Worm (Caenorhabditis elegans) whole organism, L1 larva: ENCODE results near the gene C08F8.15.
A peak's percentile ranks its signal among the peaks of the same experiment; 100 is the strongest.

Source experiments
- C16A3.4 ChIP-seq: fragments of 150-350 bp; optimal IDR thresholded peaks from 2 replicates; lab custom pipeline; 2014; ENCODE audit warnings: missing biosample characterization, missing genetic modification characterization
- C34B4.2 ChIP-seq: sonication (generic microtip); optimal IDR thresholded peaks from 2 replicates; lab custom pipeline; 2017; ENCODE audit warnings: mild to moderate bottlenecking, missing genetic modification characterization, missing compliant biosample characterization
- F16B12.6 ChIP-seq: fragments of 150-350 bp; optimal IDR thresholded peaks from 2 replicates; lab custom pipeline; 2014; ENCODE audit warnings: missing biosample characterization, missing genetic modification characterization
- Y116A8C.19 ChIP-seq: sonication (generic microtip); optimal IDR thresholded peaks from 2 replicates; lab custom pipeline; 2016; ENCODE audit warnings: missing compliant biosample characterization, missing genetic modification characterization, borderline replicate concordance
- alr-1 ChIP-seq: fragments of 200-800 bp; sonication (Bioruptor generic); optimal IDR thresholded peaks from 2 replicates; lab custom pipeline; 2018; ENCODE audit warnings: borderline replicate concordance, mild to moderate bottlenecking, missing genetic modification characterization, missing compliant biosample characterization
- aly-2 ChIP-seq: fragments of 150-350 bp; optimal IDR thresholded peaks from 2 replicates; lab custom pipeline; 2014; ENCODE audit warnings: missing biosample characterization, missing genetic modification characterization
- blmp-1 ChIP-seq: fragments of 150-350 bp; optimal IDR thresholded peaks from 2 replicates; lab custom pipeline; 2014; ENCODE audit warnings: missing biosample characterization, missing genetic modification characterization
- ceh-63 ChIP-seq: fragments of 200-800 bp; sonication (Bioruptor generic); optimal IDR thresholded peaks from 2 replicates; lab custom pipeline; 2018; ENCODE audit warnings: mild to moderate bottlenecking, missing genetic modification characterization, missing compliant biosample characterization
- ceh-82 ChIP-seq, 3 experiments: fragments of 150-350 bp in 1 of 3; sonication (generic microtip) in 2 of 3; optimal IDR thresholded peaks; 2 replicates each; lab custom pipeline; 2014 to 2017; ENCODE audit warnings: missing biosample characterization in 3 of 3, missing genetic modification characterization in 3 of 3
- ceh-88 ChIP-seq: fragments of 200-800 bp; sonication (Bioruptor generic); IDR thresholded peaks from 2 replicates; pipeline ENCODE4 v1.3.6; 2022; ENCODE audit warnings: missing genetic modification characterization, missing compliant biosample characterization
- ceh-90 ChIP-seq: sonication (generic microtip); optimal IDR thresholded peaks from 2 replicates; lab custom pipeline; 2016; ENCODE audit warnings: missing genetic modification characterization, missing compliant biosample characterization
- dpl-1 ChIP-seq, 3 experiments: fragments of 150-350 bp in 2 of 3; sonication (generic microtip) in 1 of 3; optimal IDR thresholded peaks; 2 replicates each; lab custom pipeline; 2014 to 2017; ENCODE audit warnings: missing biosample characterization in 3 of 3, missing genetic modification characterization in 3 of 3, missing genetic modification reagents in 3 of 3
- dsc-1 ChIP-seq: sonication (generic microtip); optimal IDR thresholded peaks from 2 replicates; lab custom pipeline; 2016; ENCODE audit warnings: mild to moderate bottlenecking, missing genetic modification characterization, missing compliant biosample characterization
- efl-3 ChIP-seq: fragments of 200-800 bp; sonication (Bioruptor generic); optimal IDR thresholded peaks from 2 replicates; lab custom pipeline; 2018; ENCODE audit warnings: mild to moderate bottlenecking, missing genetic modification characterization, missing compliant biosample characterization
- elt-3 ChIP-seq, 6 experiments: fragments of 150-350 bp in 1 of 6; sonication (generic microtip); optimal IDR thresholded peaks; 2 replicates each; lab custom pipeline; 2017 to 2018; ENCODE audit warnings: missing biosample characterization in 6 of 6, missing genetic modification characterization in 6 of 6, inconsistent platforms in 1 of 6
- fkh-8 ChIP-seq: sonication (generic microtip); optimal IDR thresholded peaks from 2 replicates; lab custom pipeline; 2016; ENCODE audit warnings: mild to moderate bottlenecking, missing genetic modification characterization, missing compliant biosample characterization
- fos-1 ChIP-seq: fragments of 150-350 bp; optimal IDR thresholded peaks from 2 replicates; lab custom pipeline; 2014; ENCODE audit warnings: missing biosample characterization, missing genetic modification characterization
- grh-1 ChIP-seq: fragments of 200-800 bp; sonication (Bioruptor generic); IDR thresholded peaks from 2 replicates; pipeline ENCODE4 v1.3.6; 2022; ENCODE audit warnings: missing genetic modification reagents, missing genetic modification characterization, missing compliant biosample characterization
- hlh-4 ChIP-seq: sonication (generic microtip); optimal IDR thresholded peaks from 2 replicates; lab custom pipeline; 2016; ENCODE audit warnings: mild to moderate bottlenecking, missing genetic modification characterization, missing compliant biosample characterization
- hpl-2 ChIP-seq: fragments of 150-350 bp; optimal IDR thresholded peaks from 2 replicates; lab custom pipeline; 2014; ENCODE audit warnings: missing biosample characterization, missing genetic modification reagents, missing genetic modification characterization
- isw-1 ChIP-seq: fragments of 200-800 bp; sonication (Bioruptor generic); IDR thresholded peaks from 2 replicates; pipeline ENCODE4 v1.3.6; 2022; ENCODE audit warnings: missing genetic modification characterization, missing compliant biosample characterization
- jun-1 ChIP-seq: fragments of 150-350 bp; optimal IDR thresholded peaks from 2 replicates; lab custom pipeline; 2014; ENCODE audit warnings: missing biosample characterization, missing genetic modification reagents, missing genetic modification characterization
- lin-13 ChIP-seq: fragments of 150-350 bp; optimal IDR thresholded peaks from 2 replicates; lab custom pipeline; 2014; ENCODE audit warnings: missing biosample characterization, missing genetic modification reagents, missing genetic modification characterization
- lin-39 ChIP-seq: fragments of 150-350 bp; optimal IDR thresholded peaks from 2 replicates; lab custom pipeline; 2014; ENCODE audit warnings: missing biosample characterization, missing genetic modification reagents, missing genetic modification characterization
- lir-3 ChIP-seq: sonication (generic microtip); optimal IDR thresholded peaks from 2 replicates; lab custom pipeline; 2016; ENCODE audit warnings: mild to moderate bottlenecking, missing genetic modification characterization, moderate library complexity, missing compliant biosample characterization; ENCODE audit not compliant: poor library complexity
- lsy-2 ChIP-seq, 2 experiments: fragments of 150-350 bp; optimal IDR thresholded peaks; 2 replicates each; lab custom pipeline; 2014; ENCODE audit warnings: missing biosample characterization in 2 of 2, missing genetic modification characterization in 2 of 2
- mab-9 ChIP-seq: fragments of 200-800 bp; sonication (Bioruptor generic); IDR thresholded peaks from 2 replicates; pipeline ENCODE4 v1.3.6; 2022; ENCODE audit warnings: missing genetic modification reagents, missing genetic modification characterization, missing compliant biosample characterization
- mef-2 ChIP-seq: fragments of 150-350 bp; optimal IDR thresholded peaks from 2 replicates; lab custom pipeline; 2014; ENCODE audit warnings: missing biosample characterization, missing genetic modification characterization
- mep-1 ChIP-seq: fragments of 150-350 bp; optimal IDR thresholded peaks from 2 replicates; lab custom pipeline; 2014; ENCODE audit warnings: missing biosample characterization, missing genetic modification characterization
- nhr-12 ChIP-seq: sonication (generic microtip); optimal IDR thresholded peaks from 2 replicates; lab custom pipeline; 2017; ENCODE audit warnings: missing biosample characterization, missing genetic modification characterization
- nhr-19 ChIP-seq: fragments of 200-800 bp; sonication (Bioruptor generic); conservative IDR thresholded peaks from 2 replicates; pipeline ENCODE4 v1.3.6; 2022; ENCODE audit warnings: missing genetic modification characterization, missing compliant biosample characterization
- nhr-237 ChIP-seq: fragments of 150-350 bp; optimal IDR thresholded peaks from 2 replicates; lab custom pipeline; 2014; ENCODE audit warnings: missing biosample characterization, missing genetic modification characterization
- nhr-28 ChIP-seq: fragments of 150-350 bp; optimal IDR thresholded peaks from 2 replicates; lab custom pipeline; 2014; ENCODE audit warnings: missing biosample characterization, missing genetic modification characterization
- nhr-47 ChIP-seq: sonication (generic microtip); optimal IDR thresholded peaks from 2 replicates; lab custom pipeline; 2016; ENCODE audit warnings: mild to moderate bottlenecking, missing genetic modification characterization, moderate library complexity, missing compliant biosample characterization
- nhr-76 ChIP-seq: sonication (generic microtip); optimal IDR thresholded peaks from 2 replicates; lab custom pipeline; 2017; ENCODE audit warnings: missing biosample characterization, missing genetic modification characterization
- nhr-77 ChIP-seq: fragments of 150-350 bp; optimal IDR thresholded peaks from 2 replicates; lab custom pipeline; 2014; ENCODE audit warnings: missing biosample characterization, missing genetic modification characterization
- nhr-84 ChIP-seq: sonication (generic microtip); optimal IDR thresholded peaks from 2 replicates; lab custom pipeline; 2017; ENCODE audit warnings: missing biosample characterization, missing genetic modification characterization
- nhr-85 ChIP-seq: sonication (generic microtip); peaks from one replicate; lab custom pipeline; 2016; ENCODE audit warnings: missing genetic modification characterization, inconsistent platforms, missing compliant biosample characterization
- nhr-90 ChIP-seq: sonication (generic microtip); optimal IDR thresholded peaks from 2 replicates; lab custom pipeline; 2016; ENCODE audit warnings: mild to moderate bottlenecking, missing genetic modification characterization, missing compliant biosample characterization; ENCODE audit not compliant: poor library complexity
- pax-3 ChIP-seq: fragments of 200-800 bp; sonication (Bioruptor generic); optimal IDR thresholded peaks from 2 replicates; lab custom pipeline; 2018; ENCODE audit warnings: mild to moderate bottlenecking, missing genetic modification characterization, moderate library complexity, missing compliant biosample characterization
- snpc-4 ChIP-seq: fragments of 150-350 bp; optimal IDR thresholded peaks from 2 replicates; lab custom pipeline; 2014; ENCODE audit warnings: missing biosample characterization, missing genetic modification characterization
- snu-23 ChIP-seq: sonication (generic microtip); optimal IDR thresholded peaks from 2 replicates; lab custom pipeline; 2016; ENCODE audit warnings: missing genetic modification characterization, missing compliant biosample characterization
- sox-4 ChIP-seq: sonication (generic microtip); optimal IDR thresholded peaks from 2 replicates; lab custom pipeline; 2016; ENCODE audit warnings: missing genetic modification characterization, missing compliant biosample characterization
- swsn-7 ChIP-seq: sonication (generic microtip); optimal IDR thresholded peaks from 2 replicates; lab custom pipeline; 2016; ENCODE audit warnings: missing genetic modification characterization, missing compliant biosample characterization
- tbx-2 ChIP-seq: sonication (generic microtip); optimal IDR thresholded peaks from 2 replicates; lab custom pipeline; 2016; ENCODE audit warnings: missing genetic modification characterization, missing compliant biosample characterization
- unc-130 ChIP-seq: fragments of 150-350 bp; optimal IDR thresholded peaks from 2 replicates; lab custom pipeline; 2017; ENCODE audit warnings: missing biosample characterization, missing genetic modification characterization, inconsistent platforms
- unc-98 ChIP-seq: fragments of 200-800 bp; sonication (Bioruptor generic); IDR thresholded peaks from 2 replicates; pipeline ENCODE4 v1.3.6; 2022; ENCODE audit warnings: missing genetic modification characterization, missing compliant biosample characterization
- vab-15 ChIP-seq: sonication (generic microtip); optimal IDR thresholded peaks from 2 replicates; lab custom pipeline; 2017; ENCODE audit warnings: missing genotype, mild to moderate bottlenecking, missing genetic modification characterization, missing compliant biosample characterization
- zag-1 ChIP-seq: fragments of 150-350 bp; optimal IDR thresholded peaks from 2 replicates; lab custom pipeline; 2014; ENCODE audit warnings: missing biosample characterization, missing genetic modification characterization
- zip-4 ChIP-seq: fragments of 200-800 bp; sonication (Bioruptor generic); optimal IDR thresholded peaks from 2 replicates; lab custom pipeline; 2018; ENCODE audit warnings: mild to moderate bottlenecking, missing genetic modification characterization, moderate library complexity, missing compliant biosample characterization
- ztf-11 ChIP-seq, 2 experiments: sonication (generic microtip); optimal IDR thresholded peaks; 2 replicates each; lab custom pipeline; 2016 to 2017; ENCODE audit warnings: missing genetic modification characterization in 2 of 2, missing biosample characterization in 1 of 2, missing compliant biosample characterization in 1 of 2
- ztf-4 ChIP-seq: fragments of 150-350 bp; optimal IDR thresholded peaks from 2 replicates; lab custom pipeline; 2014; ENCODE audit warnings: missing biosample characterization, missing genetic modification characterization

The C08F8.15 gene

DNA sequence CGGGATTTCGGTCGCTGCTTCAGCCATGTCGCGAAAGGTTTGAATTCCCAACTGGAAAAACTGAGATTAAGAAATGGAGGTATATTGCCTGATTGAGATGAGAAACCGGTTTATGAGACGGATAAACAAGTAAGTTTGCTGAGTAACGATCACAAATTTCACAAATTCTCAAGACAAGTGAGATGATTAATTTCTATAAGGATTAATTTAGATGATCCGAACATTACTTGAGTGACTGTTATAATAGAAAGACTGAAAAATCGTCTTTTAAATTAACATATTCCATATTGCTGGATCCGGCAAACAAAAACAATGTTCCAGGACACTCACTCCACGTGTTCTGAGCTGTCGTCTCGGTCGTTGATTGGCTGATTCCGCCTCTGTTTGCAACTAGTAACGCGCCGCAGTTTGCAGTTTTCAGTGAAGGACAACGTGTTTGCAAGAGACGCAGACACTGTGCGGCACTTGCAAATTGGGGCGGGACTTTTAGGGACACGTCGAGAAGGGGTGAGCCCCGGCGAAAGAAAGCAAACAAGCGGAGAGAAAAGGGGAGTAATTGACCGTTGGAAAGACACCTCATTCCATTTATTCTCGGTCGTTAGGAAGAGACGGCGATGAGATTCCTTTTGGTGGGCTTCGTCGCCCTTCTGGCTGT lies 41.6 kb downstream of the C08F8.15 start, which contains the start of the genes imp-2 and enpl-1:
imp-2 (minus strand) TSS at position 51 of the 655 bp plus-strand sequence.
enpl-1 (plus strand) TSS at position 462 of the 655 bp plus-strand sequence.
- TF ChIP-seq F16B12.6 (tag; lab: Kevin White, UChicago): peak; percentile 56
- peak; percentile 93 for TF ChIP-seq nhr-19
- TF ChIP-seq lsy-2 (tag; optimal IDR thresholded peaks at IDR 0.05; lab: Kevin White, UChicago): peak; percentile 94 to 97
- peak; percentile 86 for TF ChIP-seq jun-1 (tag; lab: Kevin White, UChicago)
- TF ChIP-seq zip-4 (GFP tag; lab: Kevin White, UChicago): peak; percentile 60
- peak; percentile 40 for TF ChIP-seq zag-1 (tag; lab: Kevin White, UChicago)
- TF ChIP-seq fkh-8 (tag; lab: Kevin White, UChicago): peak; percentile 89
- no peak for TF ChIP-seq nhr-28 (tag; lab: Kevin White, UChicago)
- peak; percentile 91 for TF ChIP-seq grh-1 (GFP tag; lab: Robert Waterston, UW)
- peak; percentile 72 for TF ChIP-seq lin-39 (tag; lab: Kevin White, UChicago)
- peak; percentile 92 for TF ChIP-seq lin-13 (GFP tag; lab: Kevin White, UChicago)
- TF ChIP-seq ztf-11 (tag; optimal IDR thresholded peaks at IDR 0.05; lab: Kevin White, UChicago): peak in 1 of 2 experiments; percentile 78
- no peak for TF ChIP-seq nhr-84 (tag; lab: Kevin White, UChicago)
- TF ChIP-seq ceh-90 (tag; lab: Kevin White, UChicago): no peak
- peak; percentile 7 for TF ChIP-seq hpl-2 (GFP tag; lab: Kevin White, UChicago)
- peak; percentile 49; the same call in 1 of the 2 replicates for TF ChIP-seq unc-98 (GFP tag; lab: Robert Waterston, UW)
- peak; percentile 37 for TF ChIP-seq blmp-1 (tag; lab: Kevin White, UChicago)
- peak; percentile 63 for TF ChIP-seq nhr-237 (tag; lab: Kevin White, UChicago)
- TF ChIP-seq hlh-4 (tag; lab: Kevin White, UChicago): no peak
- TF ChIP-seq swsn-7: peak; percentile 94
- TF ChIP-seq C34B4.2 (tag; lab: Kevin White, UChicago): peak; percentile 42
- peak; percentile 41 for TF ChIP-seq sox-4 (tag; lab: Kevin White, UChicago)
- TF ChIP-seq aly-2 (tag; lab: Kevin White, UChicago): peak; percentile 44
- no peak for TF ChIP-seq alr-1 (tag; lab: Kevin White, UChicago)
- TF ChIP-seq mab-9 (GFP tag; lab: Robert Waterston, UW): peak; percentile 77; the same call in 1 of the 2 replicates
- peak; percentile 93 for TF ChIP-seq nhr-77
- peak; percentile 70 for TF ChIP-seq mef-2 (tag; lab: Kevin White, UChicago)
- peak; percentile 84 for TF ChIP-seq pax-3 (tag; lab: Kevin White, UChicago)
- peak; percentile 94 for TF ChIP-seq isw-1
- TF ChIP-seq unc-130 (tag; lab: Kevin White, UChicago): peak; percentile 59
- TF ChIP-seq dpl-1 (GFP tag; optimal IDR thresholded peaks at IDR 0.05; lab: Kevin White, UChicago): peak; percentile 60 to 79 (median 78)
- no peak for TF ChIP-seq ceh-63
- no peak for TF ChIP-seq efl-3
- peak; percentile 60 for TF ChIP-seq snpc-4
- peak; percentile 94 for TF ChIP-seq nhr-47 (tag; lab: Kevin White, UChicago)
- peak; percentile 77 to 91 (median 88) for TF ChIP-seq ceh-82 (tag; optimal IDR thresholded peaks at IDR 0.05; lab: Kevin White, UChicago)
- TF ChIP-seq elt-3 (tag; optimal IDR thresholded peaks at IDR 0.05; lab: Kevin White, UChicago): peak in 3 of 6 experiments; percentile 25 to 91 (median 63)
- peak; percentile 95 for TF ChIP-seq snu-23 (GFP tag; lab: Kevin White, UChicago)
- TF ChIP-seq Y116A8C.19 (tag; lab: Kevin White, UChicago): no peak
- peak; percentile 75 for TF ChIP-seq ztf-4 (tag; lab: Kevin White, UChicago)
- TF ChIP-seq ceh-88 (GFP tag; lab: Robert Waterston, UW): no peak
- TF ChIP-seq vab-15: peak; percentile 55
- TF ChIP-seq tbx-2 (tag; lab: Kevin White, UChicago): peak; percentile 94
- TF ChIP-seq mep-1 (tag; lab: Kevin White, UChicago): peak; percentile 88
- peak; percentile 76 for TF ChIP-seq fos-1
- peak; percentile 85 for TF ChIP-seq dsc-1 (tag; lab: Kevin White, UChicago)
- peak; percentile 74 for TF ChIP-seq lir-3 (tag; lab: Kevin White, UChicago)
- TF ChIP-seq nhr-76 (tag; lab: Kevin White, UChicago): peak; percentile 38
- no peak for TF ChIP-seq nhr-12 (tag; lab: Kevin White, UChicago)
- peak; percentile 86 for TF ChIP-seq C16A3.4 (tag; lab: Kevin White, UChicago)
- TF ChIP-seq nhr-90 (tag; lab: Kevin White, UChicago): peak; percentile 88
- TF ChIP-seq nhr-85 (tag; lab: Kevin White, UChicago): peak; percentile 95
